Worm (Caenorhabditis elegans): Measurements from ENCODE around the gene Y67H2A.10.

The Y67H2A.10 gene

ce11 chrIV:13238943-13239861 lies 50.1 kb downstream of the Y67H2A.10 start, which contains the start of gene tag-115:
Gene tag-115 (minus strand): TSS chrIV:13239414.
- TF ChIP-seq egl-43 (GFP tag; IDR thresholded peaks at IDR 0.05): no peak
- peak in 1 of 2 experiments; percentile 66 for TF ChIP-seq lsy-2 (tag; optimal IDR thresholded peaks at IDR 0.05)
- 0 out of 2 replicates have a peak, but pooled peaks have one; percentile 57 for TF ChIP-seq daf-19 (GFP tag; conservative IDR thresholded peaks at IDR 0.05)
- no peak; the same call in 1 of the 2 replicates for TF ChIP-seq F26F4.8 (GFP tag; conservative IDR thresholded peaks at IDR 0.05)
- TF ChIP-seq pha-4 (GFP tag; IDR thresholded peaks at IDR 0.05): peak; percentile 71; the same call in 1 of the 2 replicates
- TF ChIP-seq pha-4 (tag; optimal IDR thresholded peaks at IDR 0.05): no peak
- no peak for TF ChIP-seq madf-5 (GFP tag; IDR thresholded peaks at IDR 0.05)
- peak; percentile 69 for TF ChIP-seq F49E8.2 (tag; optimal IDR thresholded peaks at IDR 0.05; ENCODE audit: borderline replicate concordance)
- TF ChIP-seq aha-1 (tag): peak; percentile 85
- TF ChIP-seq nhr-11 (tag; optimal IDR thresholded peaks at IDR 0.05): no peak
- peak; percentile 62 for TF ChIP-seq tra-1 (GFP tag; IDR thresholded peaks at IDR 0.05)
- peak; percentile 6 for TF ChIP-seq ztf-7 (tag; optimal IDR thresholded peaks at IDR 0.05)
- TF ChIP-seq dmd-6 (GFP tag; IDR thresholded peaks at IDR 0.05): no peak
- peak; percentile 56 for TF ChIP-seq nhr-102 (tag; optimal IDR thresholded peaks at IDR 0.05)
- no peak for TF ChIP-seq zfp-3 (GFP tag; conservative IDR thresholded peaks at IDR 0.05)
- TF ChIP-seq lin-13 (GFP tag; optimal IDR thresholded peaks at IDR 0.05): peak; percentile 23
- TF ChIP-seq unc-39 (tag; optimal IDR thresholded peaks at IDR 0.05): no peak
- peak; percentile 26 for TF ChIP-seq spr-1 (tag; optimal IDR thresholded peaks at IDR 0.05)
- no peak for TF ChIP-seq F37D6.2 (tag; optimal IDR thresholded peaks at IDR 0.05)
- no peak for TF ChIP-seq nhr-6 (tag; optimal IDR thresholded peaks at IDR 0.05)
- TF ChIP-seq nhr-25 (tag; optimal IDR thresholded peaks at IDR 0.05; ENCODE audit: borderline replicate concordance, insufficient read depth): peak; percentile 9
- 0 out of 2 replicates have a peak, but pooled peaks have one; percentile 34 for TF ChIP-seq Y75B8A.6 (GFP tag; IDR thresholded peaks at IDR 0.05)
- TF ChIP-seq lin-1 (GFP tag; IDR thresholded peaks at IDR 0.05): peak; percentile 53; the same call in 1 of the 2 replicates
- peak in 1 of 2 experiments; percentile 12 for TF ChIP-seq daf-16 (GFP tag; optimal IDR thresholded peaks at IDR 0.05)
- peak; percentile 33 for TF ChIP-seq daf-16 (tag; optimal IDR thresholded peaks at IDR 0.05)
- peak; percentile 61 for TF ChIP-seq mes-2 (tag; optimal IDR thresholded peaks at IDR 0.05; ENCODE audit: poor library complexity, severe bottlenecking)
- TF ChIP-seq nhr-48 (tag; optimal IDR thresholded peaks at IDR 0.05): peak; percentile 48
- peak; percentile 50; the same call in 1 of the 2 replicates for TF ChIP-seq Y48G9A.11 (GFP tag; IDR thresholded peaks at IDR 0.05)
- peak; percentile 83 for TF ChIP-seq arid-1 (GFP tag; conservative IDR thresholded peaks at IDR 0.05)
- peak; percentile 81 for TF ChIP-seq snpc-1.2 (GFP tag; IDR thresholded peaks at IDR 0.05)
- TF ChIP-seq aly-2 (tag; optimal IDR thresholded peaks at IDR 0.05): no peak
- peak; percentile 16; the same call in 1 of the 2 replicates for TF ChIP-seq F44E2.7 (GFP tag; IDR thresholded peaks at IDR 0.05)
- TF ChIP-seq duxl-1 (tag; optimal IDR thresholded peaks at IDR 0.05; ENCODE audit: poor library complexity): peak; percentile 56
- no peak for TF ChIP-seq php-3 (GFP tag; IDR thresholded peaks at IDR 0.05)
- TF ChIP-seq zip-2 (tag; optimal IDR thresholded peaks at IDR 0.05): no peak
- TF ChIP-seq mdl-1 (tag; optimal IDR thresholded peaks at IDR 0.05): no peak
- TF ChIP-seq nhr-42 (GFP tag; IDR thresholded peaks at IDR 0.05): no peak
- no peak for TF ChIP-seq pqm-1 (tag; optimal IDR thresholded peaks at IDR 0.05)
- TF ChIP-seq lim-7 (GFP tag; IDR thresholded peaks at IDR 0.05): 0 out of 2 replicates have a peak, but pooled peaks have one; percentile 23
- peak; percentile 39 for TF ChIP-seq dve-1 (tag; optimal IDR thresholded peaks at IDR 0.05; ENCODE audit: insufficient read depth)
- TF ChIP-seq hlh-30 (tag; optimal IDR thresholded peaks at IDR 0.05; ENCODE audit: insufficient read depth): peak; percentile 25
- TF ChIP-seq unc-130 (GFP tag; optimal IDR thresholded peaks at IDR 0.05): peak; percentile 75
- no peak for TF ChIP-seq tag-97 (GFP tag; IDR thresholded peaks at IDR 0.05)
- no peak for TF ChIP-seq nhr-28 (tag; optimal IDR thresholded peaks at IDR 0.05)
- peak; percentile 70 for TF ChIP-seq ama-1 (optimal IDR thresholded peaks at IDR 0.05)
- TF ChIP-seq mep-1 (tag; optimal IDR thresholded peaks at IDR 0.05): peak; percentile 3
- peak; percentile 85 for TF ChIP-seq lin-38 (GFP tag; IDR thresholded peaks at IDR 0.05)
- TF ChIP-seq Y5F2A.4 (GFP tag; optimal IDR thresholded peaks at IDR 0.05): peak; percentile 8

All from whole organism, L4 larva.